Worm (Caenorhabditis elegans): ENCODE measurements around the gene pat-4.

pat-4 gene

DNA sequence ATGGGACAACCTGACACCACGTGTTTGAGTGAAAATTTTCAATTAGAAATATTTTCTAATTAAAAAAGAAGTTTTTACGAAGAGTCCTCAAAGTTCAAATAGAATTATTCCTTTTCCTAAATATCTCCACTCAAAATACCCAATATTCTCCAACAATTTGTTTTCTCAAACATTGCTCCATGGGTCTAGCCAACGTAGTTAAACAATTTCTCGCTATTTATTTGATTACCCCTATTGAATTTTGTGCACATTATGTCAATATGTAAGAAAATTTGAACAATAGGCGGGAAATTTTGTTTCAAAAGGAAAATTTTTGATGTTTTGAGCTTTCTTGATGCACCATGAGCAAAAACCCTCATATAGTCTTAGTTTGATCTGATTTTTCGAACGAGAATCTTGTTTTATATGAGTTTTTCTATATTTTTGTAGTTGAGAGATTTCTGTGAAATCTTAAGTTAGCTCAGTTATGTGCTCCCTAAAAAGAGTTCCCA lies 32.2 kb downstream of the pat-4 start (continued):
- TF ChIP-seq daf-16 (GFP tag; optimal IDR thresholded peaks at IDR 0.05) (no peak), daf-16 (tag; optimal IDR thresholded peaks at IDR 0.05) (no peak), D1046.2 (GFP tag; IDR thresholded peaks at IDR 0.05) (no peak), nhr-76 (tag; optimal IDR thresholded peaks at IDR 0.05) (no peak), attf-4 (tag; optimal IDR thresholded peaks at IDR 0.05) (no peak), mxl-3 (GFP tag; optimal IDR thresholded peaks at IDR 0.05) (no peak), snpc-4 (tag; optimal IDR thresholded peaks at IDR 0.05) (no peak), egl-27 (tag; optimal IDR thresholded peaks at IDR 0.05) (no peak), egl-43 (GFP tag; IDR thresholded peaks at IDR 0.05) (no peak), fos-1 (tag; optimal IDR thresholded peaks at IDR 0.05) (no peak), vab-7 (GFP tag; IDR thresholded peaks at IDR 0.05) (peak; percentile 64), Y75B8A.6 (GFP tag; IDR thresholded peaks at IDR 0.05) (peak; percentile 50; the same call in 1 of the 2 replicates), saeg-2 (GFP tag; IDR thresholded peaks at IDR 0.05) (0 out of 2 replicates have a peak, but pooled peaks have one; percentile 4), ZK546.5 (tag; optimal IDR thresholded peaks at IDR 0.05) (no peak), dmd-6 (GFP tag; IDR thresholded peaks at IDR 0.05) (peak; percentile 35), nhr-10 (tag; optimal IDR thresholded peaks at IDR 0.05) (no peak), lin-39 (tag; optimal IDR thresholded peaks at IDR 0.05) (no peak), fkh-10 (GFP tag; optimal IDR thresholded peaks at IDR 0.05) (no peak), ceh-44 (GFP tag; IDR thresholded peaks at IDR 0.05) (no peak), lin-38 (GFP tag; IDR thresholded peaks at IDR 0.05) (peak; percentile 50), hlh-30 (tag; optimal IDR thresholded peaks at IDR 0.05; ENCODE audit: insufficient read depth) (no peak), zfp-3 (GFP tag; conservative IDR thresholded peaks at IDR 0.05) (peak; percentile 87), daf-19 (GFP tag; conservative IDR thresholded peaks at IDR 0.05) (no peak), mdt-29 (GFP tag; IDR thresholded peaks at IDR 0.05) (0 out of 2 replicates have a peak, but pooled peaks have one; percentile 21), F26F4.8 (GFP tag; conservative IDR thresholded peaks at IDR 0.05) (no peak), lim-7 (GFP tag; IDR thresholded peaks at IDR 0.05) (no peak), nhr-77 (tag; optimal IDR thresholded peaks at IDR 0.05) (peak; percentile 27), gei-8 (GFP tag; optimal IDR thresholded peaks at IDR 0.05) (no peak), lir-3 (tag; optimal IDR thresholded peaks at IDR 0.05) (no peak), Y5F2A.4 (GFP tag; optimal IDR thresholded peaks at IDR 0.05) (no peak), daf-12 (tag; optimal IDR thresholded peaks at IDR 0.05) (no peak), aha-1 (tag) (peak; percentile 97), dpl-1 (GFP tag; optimal IDR thresholded peaks at IDR 0.05) (no peak), snpc-1.2 (GFP tag; IDR thresholded peaks at IDR 0.05) (peak; percentile 31; the same call in 1 of the 2 replicates), T26A8.4 (GFP tag; IDR thresholded peaks at IDR 0.05) (peak; percentile 75; the same call in 1 of the 2 replicates), madf-5 (GFP tag; IDR thresholded peaks at IDR 0.05) (no peak; a peak in 1 of 4 replicates), hmg-1.1 (GFP tag; IDR thresholded peaks at IDR 0.05) (peak; percentile 65), lin-13 (GFP tag; optimal IDR thresholded peaks at IDR 0.05) (no peak), nhr-25 (tag; optimal IDR thresholded peaks at IDR 0.05; ENCODE audit: borderline replicate concordance, insufficient read depth) (no peak), T20F7.1 (GFP tag; optimal IDR thresholded peaks at IDR 0.05) (peak; percentile 76), pqm-1 (tag; optimal IDR thresholded peaks at IDR 0.05) (no peak), ztf-11 (tag; optimal IDR thresholded peaks at IDR 0.05) (no peak), lsy-2 (tag; optimal IDR thresholded peaks at IDR 0.05) (peak in 1 of 2 experiments; percentile 90), ctbp-1 (GFP tag; IDR thresholded peaks at IDR 0.05) (peak; percentile 70), zip-11 (GFP tag; IDR thresholded peaks at IDR 0.05) (no peak), F10B5.3 (tag; optimal IDR thresholded peaks at IDR 0.05) (no peak), F49E8.2 (tag; optimal IDR thresholded peaks at IDR 0.05; ENCODE audit: borderline replicate concordance) (no peak), R02D3.7 (tag; optimal IDR thresholded peaks at IDR 0.05) (no peak), unc-130 (GFP tag; optimal IDR thresholded peaks at IDR 0.05) (no peak), F44E2.7 (GFP tag; IDR thresholded peaks at IDR 0.05) (no peak), nhr-48 (tag; optimal IDR thresholded peaks at IDR 0.05) (no peak), nhr-111 (GFP tag; optimal IDR thresholded peaks at IDR 0.05) (no peak)

All from whole organism, L4 larva.